Fruit fly (Drosophila melanogaster): ENCODE data around the gene CG9316.

CG9316 gene

DNA sequence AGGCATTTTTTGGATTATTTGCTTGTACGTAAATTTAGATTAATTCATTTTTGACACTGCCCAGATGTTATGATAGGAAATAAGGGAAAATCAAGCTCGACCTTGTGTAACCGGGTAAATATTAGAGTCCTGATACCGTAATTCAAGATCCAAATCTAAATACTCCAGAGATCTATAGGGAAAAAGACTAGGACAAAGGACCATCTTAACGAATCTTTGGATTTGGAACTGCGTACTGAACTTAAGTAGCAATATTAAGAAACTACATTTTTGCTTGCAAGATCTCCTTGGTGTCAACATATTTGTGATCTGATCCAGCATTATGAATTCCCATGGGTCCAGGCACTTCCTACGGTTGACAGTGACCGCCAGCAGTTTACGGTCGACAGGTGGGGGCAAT, at the start of gene CG9316:
TSS of gene CG9316 (minus strand) at position 101 of the 400 bp plus-strand sequence.
- no peak for TF ChIP-seq CG8478 (optimal IDR thresholded peaks at IDR 0.05)
- no peak for TF ChIP-seq CTCF (optimal IDR thresholded peaks at IDR 0.05)

DNA sequence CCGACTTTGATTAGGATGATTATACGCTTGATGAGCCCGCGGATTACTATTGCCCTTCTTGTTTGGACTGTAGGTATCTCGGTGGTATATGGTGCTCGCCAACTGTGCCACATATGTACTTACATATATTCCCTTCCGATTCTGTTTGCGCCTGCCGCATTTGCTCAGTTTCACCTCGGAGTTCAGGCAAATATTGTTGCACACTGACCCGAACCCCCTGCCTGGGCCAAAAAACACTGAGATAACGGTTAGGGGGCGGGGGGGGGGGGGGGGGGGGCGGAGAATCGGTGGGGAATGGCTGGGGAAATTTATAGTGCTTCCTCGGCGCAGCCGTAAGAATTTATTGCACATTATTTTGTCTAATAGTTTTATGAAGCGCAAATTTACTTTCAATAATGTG, 49.6 kb upstream of the CG9316 start:
- TF ChIP-seq CG8478 (optimal IDR thresholded peaks at IDR 0.05) (no peak), CTCF (optimal IDR thresholded peaks at IDR 0.05) (no peak)

DNA sequence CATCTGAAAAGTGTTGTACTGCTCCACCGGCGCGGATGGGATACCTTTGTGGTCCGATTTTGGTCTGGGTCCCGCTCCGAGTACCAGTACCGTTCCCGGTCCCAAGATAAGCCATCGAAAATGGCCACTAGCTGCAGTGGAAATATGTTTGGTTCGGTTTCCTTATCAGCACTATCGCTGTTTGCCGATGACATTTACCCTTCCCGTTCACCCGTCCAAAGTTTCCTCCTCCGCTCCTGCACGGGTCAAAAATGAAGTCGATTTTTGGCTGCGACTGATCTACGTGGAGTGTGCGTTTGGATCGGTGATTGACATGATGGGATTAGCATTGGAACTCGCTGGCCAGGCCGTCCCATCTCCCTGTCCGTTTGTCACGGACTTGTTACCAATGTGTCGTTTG, 48.1 kb upstream of the CG9316 start:
- TF ChIP-seq CTCF (optimal IDR thresholded peaks at IDR 0.05), result no peak
- no peak for TF ChIP-seq CG8478 (optimal IDR thresholded peaks at IDR 0.05)

DNA sequence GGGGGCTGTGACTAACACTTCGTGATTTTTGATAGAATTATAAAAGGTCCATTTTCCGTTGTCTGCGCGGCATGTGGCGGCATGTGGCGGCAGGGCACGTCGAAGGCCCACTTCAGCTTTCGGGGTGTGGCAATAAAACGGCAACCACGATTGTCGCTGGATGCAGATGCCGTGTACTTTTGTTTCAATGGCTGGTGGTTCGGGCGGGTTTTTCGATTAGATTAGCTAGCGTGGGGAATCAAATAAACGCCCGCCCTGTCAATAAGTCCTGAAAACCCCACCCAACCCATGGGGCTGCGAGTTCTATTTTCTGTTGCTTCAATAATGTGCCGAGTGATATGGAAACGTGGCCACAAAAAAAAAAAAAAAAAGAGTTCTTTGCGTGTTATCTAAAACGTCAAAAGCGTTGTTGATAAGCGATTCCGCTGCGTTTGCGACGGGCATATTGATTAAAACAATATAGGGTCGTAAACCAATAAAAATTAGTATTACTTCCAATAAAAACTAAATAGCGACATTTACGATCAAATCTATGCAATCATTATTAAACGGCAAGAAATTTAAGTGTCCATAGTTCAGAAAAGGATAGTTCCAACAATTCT, 47.2 kb upstream of the CG9316 start:
- TF ChIP-seq CTCF (optimal IDR thresholded peaks at IDR 0.05) (no peak), CG8478 (optimal IDR thresholded peaks at IDR 0.05) (no peak)

DNA sequence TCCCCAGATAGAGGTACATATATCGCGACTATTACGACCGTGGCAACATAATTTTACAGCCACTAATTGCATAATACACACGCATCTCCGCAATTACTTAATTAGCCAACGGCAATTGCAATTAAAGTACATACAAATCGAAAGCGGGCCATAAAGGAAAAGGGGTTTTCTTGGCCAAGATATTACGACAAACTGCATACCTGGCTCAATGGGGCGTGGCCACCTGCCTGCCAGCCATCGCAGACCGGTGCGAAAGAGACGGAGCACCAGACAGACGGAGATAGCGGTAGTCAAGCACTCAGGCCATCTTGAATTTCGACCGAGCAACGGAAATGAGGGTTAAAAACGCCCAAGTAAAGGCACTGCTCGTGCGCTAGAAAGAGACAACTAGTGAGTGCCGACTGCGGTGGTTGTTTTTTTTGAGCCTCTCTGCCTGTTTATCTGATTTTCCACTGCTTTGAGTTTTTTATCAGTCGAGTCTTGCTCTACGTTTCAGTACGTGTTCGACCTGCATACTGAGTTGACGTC, 44.0 kb upstream of the CG9316 start, which contains the start of gene cad:
TSS of gene cad (plus strand) at position 490 of the 528 bp plus-strand sequence.
- no peak for TF ChIP-seq CG8478 (optimal IDR thresholded peaks at IDR 0.05)
- TF ChIP-seq CTCF (optimal IDR thresholded peaks at IDR 0.05), result peak; percentile 52 to 64

DNA sequence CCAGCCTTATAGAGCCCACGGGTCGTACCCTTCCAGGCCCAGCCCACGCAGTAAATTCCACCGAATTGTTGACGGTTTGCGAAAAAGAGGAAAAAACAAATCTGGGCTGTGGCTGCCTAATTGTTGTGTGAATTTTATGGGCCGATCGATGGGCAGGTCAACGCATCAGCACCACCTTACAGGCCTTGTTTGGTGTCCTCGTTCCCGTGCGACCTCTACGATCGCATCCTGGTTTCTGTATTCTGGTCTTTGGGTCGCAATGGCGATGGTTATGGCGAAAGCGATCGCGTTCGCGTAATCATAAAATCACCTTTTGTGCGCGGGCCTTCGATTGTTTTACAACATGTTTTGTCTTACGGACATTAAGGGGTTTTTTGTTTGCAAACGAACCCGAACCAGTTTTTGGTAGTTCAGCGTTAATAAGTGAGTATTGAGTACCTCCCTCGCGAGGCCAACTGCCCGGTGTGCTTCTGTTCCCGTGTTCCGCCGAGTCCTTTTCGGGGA, 42.3 kb upstream of the CG9316 start:
- TF ChIP-seq CTCF (optimal IDR thresholded peaks at IDR 0.05) (no peak), CG8478 (optimal IDR thresholded peaks at IDR 0.05) (no peak)

DNA sequence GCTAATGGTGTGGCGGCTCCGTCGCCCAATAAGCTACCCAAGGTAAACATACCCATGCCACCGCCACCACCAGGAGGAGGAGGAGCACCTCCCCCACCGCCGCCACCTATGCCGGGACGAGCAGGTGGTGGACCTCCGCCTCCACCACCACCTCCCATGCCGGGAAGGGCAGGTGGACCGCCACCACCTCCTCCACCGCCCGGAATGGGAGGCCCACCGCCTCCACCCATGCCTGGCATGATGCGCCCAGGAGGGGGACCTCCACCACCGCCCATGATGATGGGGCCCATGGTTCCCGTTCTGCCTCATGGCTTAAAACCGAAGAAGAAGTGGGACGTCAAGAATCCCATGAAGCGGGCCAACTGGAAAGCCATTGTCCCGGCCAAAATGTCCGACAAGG, 38.3 kb upstream of the CG9316 start:
- no peak for TF ChIP-seq CG8478 (optimal IDR thresholded peaks at IDR 0.05)
- no peak for TF ChIP-seq CTCF (optimal IDR thresholded peaks at IDR 0.05)

DNA sequence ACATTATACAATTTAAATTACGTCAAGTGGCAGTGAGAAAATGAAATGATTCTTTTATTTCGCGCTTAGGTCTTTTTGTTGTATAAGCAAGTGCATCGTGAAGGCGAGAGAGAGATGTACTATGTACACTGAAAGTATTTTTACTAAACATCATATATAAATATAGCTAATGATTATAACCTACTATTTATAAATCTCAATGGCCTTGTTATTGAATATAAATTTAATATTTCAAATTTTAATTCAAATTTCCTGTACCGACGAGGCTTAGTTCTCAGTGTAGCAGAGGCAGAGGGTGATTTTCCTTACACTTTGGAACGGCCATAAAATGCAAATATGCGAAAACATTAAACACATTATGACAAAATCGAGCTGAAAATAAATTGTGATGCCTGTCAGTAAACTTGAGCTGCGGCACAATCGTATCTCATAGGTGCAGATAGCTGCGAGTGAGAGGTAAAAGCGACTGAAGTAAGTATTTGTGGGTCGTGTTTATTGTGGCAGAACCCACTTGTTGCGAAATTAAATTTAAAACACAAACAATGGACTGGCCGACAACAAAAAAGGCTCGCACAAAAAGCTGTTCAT, 35.7 kb upstream of the CG9316 start:
- TF ChIP-seq CTCF (optimal IDR thresholded peaks at IDR 0.05), result no peak
- no peak for TF ChIP-seq CG8478 (optimal IDR thresholded peaks at IDR 0.05)

DNA sequence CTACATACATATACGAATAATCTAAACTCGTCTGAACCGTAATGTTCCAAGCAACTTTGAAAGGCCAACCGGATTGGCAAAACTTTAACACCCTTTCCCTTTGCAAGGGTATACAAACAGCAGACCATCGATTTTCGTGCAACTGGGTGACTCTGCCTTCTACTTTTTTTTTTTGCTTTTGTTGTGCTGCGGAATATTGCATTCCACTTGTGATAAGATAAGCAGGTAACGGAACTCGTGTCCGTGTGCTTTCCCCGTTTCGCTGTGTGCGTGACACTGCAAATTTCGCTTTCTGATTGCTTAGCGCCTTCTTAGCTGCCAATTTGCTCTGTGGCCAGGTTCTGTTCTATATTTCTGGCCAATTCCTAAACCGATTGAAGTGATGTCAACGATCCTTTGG, 34.6 kb upstream of the CG9316 start:
- TF ChIP-seq CG8478 (optimal IDR thresholded peaks at IDR 0.05) (no peak), CTCF (optimal IDR thresholded peaks at IDR 0.05) (no peak)

DNA sequence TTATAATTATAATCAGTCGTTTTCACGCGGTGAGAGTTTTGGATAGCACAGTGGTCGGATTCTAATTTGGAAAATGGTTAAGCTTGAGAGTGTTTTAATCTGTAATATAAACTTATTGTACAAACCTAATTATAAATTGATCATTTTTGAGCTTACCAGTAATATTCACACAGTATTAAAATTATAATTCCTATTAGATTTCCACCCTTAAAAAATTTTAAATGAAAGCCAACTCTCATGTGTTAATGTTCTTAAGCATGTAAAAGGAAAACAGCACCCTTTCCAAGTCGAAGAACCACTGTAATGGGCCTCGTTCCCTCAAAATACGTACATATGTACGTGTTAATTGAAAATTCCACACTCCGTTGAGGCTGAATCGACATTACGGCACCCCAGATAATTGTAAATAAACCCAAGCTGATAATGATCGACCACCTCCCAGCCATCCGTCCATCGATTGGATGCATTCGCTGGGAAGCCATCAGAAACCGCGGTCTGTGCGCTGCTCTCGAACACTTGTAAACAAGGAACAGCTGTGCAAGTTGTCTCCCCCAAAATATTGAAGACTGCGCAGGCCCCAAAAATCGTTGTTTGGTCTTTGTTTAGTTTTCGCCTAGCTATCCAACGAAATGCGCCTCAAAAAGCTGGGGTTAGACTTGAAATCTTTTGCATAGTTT, 33.6 kb upstream of the CG9316 start:
- TF ChIP-seq CG8478 (optimal IDR thresholded peaks at IDR 0.05) (no peak), CTCF (optimal IDR thresholded peaks at IDR 0.05) (no peak)

DNA sequence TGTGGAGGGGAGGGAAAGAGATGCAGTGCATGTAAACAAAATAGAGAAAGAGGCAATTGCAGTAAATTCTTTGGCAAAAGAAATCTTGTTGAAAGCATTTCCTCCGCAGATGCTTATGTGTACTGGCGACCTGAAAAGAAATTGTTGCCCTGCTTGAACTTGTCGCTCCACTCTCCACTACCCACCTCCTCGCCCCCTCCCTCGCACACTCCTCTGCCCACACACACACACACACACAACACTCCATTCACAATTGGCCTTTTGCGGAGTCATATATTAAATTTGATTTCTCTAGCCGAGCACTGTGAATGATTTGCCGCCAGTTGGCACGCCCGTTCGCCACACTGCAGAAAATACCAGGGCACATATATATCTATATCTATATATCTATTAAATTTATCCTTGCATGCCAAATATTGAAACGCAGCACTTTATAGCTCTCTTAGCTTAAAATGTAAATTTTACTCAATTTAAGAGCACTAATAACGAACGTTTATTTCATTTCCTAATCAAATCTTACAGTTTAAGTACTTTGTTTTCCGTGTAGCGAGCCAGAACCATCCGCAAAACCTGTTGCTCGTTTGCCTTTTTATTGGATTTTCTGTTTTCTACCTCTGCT, 32.6 kb upstream of the CG9316 start:
- no peak for TF ChIP-seq CG8478 (optimal IDR thresholded peaks at IDR 0.05)
- TF ChIP-seq CTCF (optimal IDR thresholded peaks at IDR 0.05), result no peak

DNA sequence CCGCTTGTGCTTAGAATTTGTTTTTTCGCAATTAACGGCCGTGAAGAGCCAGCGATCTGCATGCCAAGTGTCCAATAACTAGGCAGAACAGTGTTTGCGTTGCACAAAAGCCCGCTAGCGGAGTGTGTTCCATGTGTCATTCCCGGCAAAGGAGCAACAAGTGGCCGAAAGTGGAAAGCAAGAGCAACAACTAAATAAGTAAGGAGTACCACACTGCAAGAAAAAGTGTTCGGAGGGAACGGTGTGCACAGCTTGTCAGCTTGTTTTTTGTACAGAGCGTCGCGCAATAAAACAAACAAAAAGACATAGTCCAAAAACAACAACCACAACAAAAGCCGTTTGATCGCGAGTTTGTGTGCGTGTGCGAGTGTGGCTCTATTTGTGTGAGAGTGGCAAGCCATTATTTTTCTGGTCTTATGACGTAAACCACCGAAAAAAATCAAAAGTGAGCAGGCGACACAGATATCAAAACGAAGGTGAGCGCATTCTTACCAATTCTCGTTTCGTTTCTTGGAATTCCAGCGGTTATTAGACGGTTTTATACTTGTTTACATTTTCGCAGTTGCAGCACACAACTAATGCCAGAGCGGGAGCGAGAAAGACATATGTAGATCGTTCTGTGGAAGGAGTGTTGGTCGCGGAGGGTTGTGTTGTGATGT, 32.0 kb upstream of the CG9316 start:
- TF ChIP-seq CG8478 (optimal IDR thresholded peaks at IDR 0.05) (no peak), CTCF (optimal IDR thresholded peaks at IDR 0.05) (no peak)

DNA sequence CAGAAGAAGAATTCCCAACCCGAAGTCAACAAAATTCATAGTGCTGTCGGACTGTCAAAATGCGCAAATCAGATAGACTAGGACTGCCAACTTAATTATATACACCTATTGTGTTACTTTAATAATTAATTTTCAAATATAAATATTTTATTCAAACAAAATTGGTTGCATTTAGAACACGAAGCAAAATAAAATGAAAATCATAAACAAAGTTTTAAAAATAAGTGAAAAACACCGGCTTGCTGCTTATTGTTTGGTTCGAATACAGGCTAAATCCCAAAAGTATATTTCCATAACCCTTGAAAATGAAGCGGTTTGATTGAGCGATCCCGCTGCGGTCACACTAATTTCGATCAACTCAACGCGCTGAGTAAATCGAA, 31.4 kb upstream of the CG9316 start, which contains the start of the genes Rhau and dia:
TSS of gene Rhau (minus strand) at position 178 of the 380 bp plus-strand sequence.
TSS of gene dia (plus strand) at position 337 of the 380 bp plus-strand sequence.
- TF ChIP-seq CG8478 (optimal IDR thresholded peaks at IDR 0.05), result no peak
- TF ChIP-seq CTCF (optimal IDR thresholded peaks at IDR 0.05), result peak in 1 of 2 experiments; percentile 35

DNA sequence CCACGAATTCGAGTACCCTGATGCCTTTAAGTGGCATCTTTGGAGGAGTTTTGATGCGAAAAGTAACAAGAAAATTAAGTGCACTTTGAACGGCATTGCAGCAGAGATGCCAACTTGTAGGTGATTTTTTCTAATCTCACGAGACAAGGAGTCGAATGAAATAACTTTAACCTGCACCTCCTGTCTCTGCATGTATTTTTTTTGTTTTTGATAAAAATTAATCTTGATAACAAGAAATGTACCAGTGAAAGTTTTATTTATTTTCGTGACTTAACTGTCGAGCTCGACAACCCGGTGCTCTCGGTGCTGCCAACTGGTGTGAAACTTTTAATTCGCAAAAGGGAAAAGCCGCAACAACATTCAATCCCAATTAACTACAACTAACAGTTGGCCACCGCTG, 25.8 kb upstream of the CG9316 start, which contains the start of the genes Amacr and Ns4:
TSS of gene Amacr (minus strand) at position 182 of the 400 bp plus-strand sequence.
TSS of gene Ns4 (plus strand) at position 317 of the 400 bp plus-strand sequence.
- no peak for TF ChIP-seq CTCF (optimal IDR thresholded peaks at IDR 0.05)
- no peak for TF ChIP-seq CG8478 (optimal IDR thresholded peaks at IDR 0.05)
